Fruit fly (Drosophila melanogaster) whole organism, pupa: ENCODE results near the gene CG14455.

Source experiments
- CG12605 ChIP-seq: fragments of 200-800 bp; sonication (Bioruptor generic); IDR thresholded peaks from 2 replicates; pipeline ENCODE4 v1.3.6; 2022; ENCODE audit warnings: missing biosample characterization, missing genetic modification characterization
- CG15710 ChIP-seq: fragments of 200-800 bp; sonication (Bioruptor generic); optimal IDR thresholded peaks from 2 replicates; lab custom pipeline; 2018; ENCODE audit warnings: missing biosample characterization, mild to moderate bottlenecking, missing genetic modification characterization, moderate library complexity
- CG17806 ChIP-seq: fragments of 200-800 bp; sonication (Bioruptor generic); optimal IDR thresholded peaks from 2 replicates; lab custom pipeline; 2018; ENCODE audit warnings: missing biosample characterization, mild to moderate bottlenecking, missing genetic modification characterization, moderate library complexity
- CG8159 ChIP-seq: fragments of 200-800 bp; sonication (Bioruptor generic); optimal IDR thresholded peaks from 3 replicates; lab custom pipeline; 2018; ENCODE audit warnings: missing biosample characterization, mild to moderate bottlenecking, missing genetic modification characterization, moderate library complexity
- CG8301 ChIP-seq: fragments of 200-800 bp; sonication (Bioruptor generic); optimal IDR thresholded peaks from 2 replicates; lab custom pipeline; 2018; ENCODE audit warnings: missing biosample characterization, mild to moderate bottlenecking, missing genetic modification characterization
- CG9948 ChIP-seq: fragments of 200-800 bp; sonication (Bioruptor generic); optimal IDR thresholded peaks from 2 replicates; lab custom pipeline; 2018; ENCODE audit warnings: missing biosample characterization, mild to moderate bottlenecking, missing genetic modification characterization, moderate library complexity
- Ets98B ChIP-seq: fragments of 200-800 bp; sonication (Bioruptor generic); IDR thresholded peaks from 2 replicates; pipeline ENCODE4 v1.3.6; 2022; ENCODE audit warnings: missing biosample characterization, missing genetic modification characterization
- Pif1B ChIP-seq: fragments of 200-800 bp; sonication (Bioruptor generic); optimal IDR thresholded peaks from 3 replicates; lab custom pipeline; 2016; ENCODE audit warnings: missing biosample characterization, missing genetic modification characterization
- gl ChIP-seq: fragments of 200-800 bp; sonication (Bioruptor generic); optimal IDR thresholded peaks from 2 replicates; lab custom pipeline; 2018; ENCODE audit warnings: missing biosample characterization, mild to moderate bottlenecking, missing genetic modification characterization

DNA sequence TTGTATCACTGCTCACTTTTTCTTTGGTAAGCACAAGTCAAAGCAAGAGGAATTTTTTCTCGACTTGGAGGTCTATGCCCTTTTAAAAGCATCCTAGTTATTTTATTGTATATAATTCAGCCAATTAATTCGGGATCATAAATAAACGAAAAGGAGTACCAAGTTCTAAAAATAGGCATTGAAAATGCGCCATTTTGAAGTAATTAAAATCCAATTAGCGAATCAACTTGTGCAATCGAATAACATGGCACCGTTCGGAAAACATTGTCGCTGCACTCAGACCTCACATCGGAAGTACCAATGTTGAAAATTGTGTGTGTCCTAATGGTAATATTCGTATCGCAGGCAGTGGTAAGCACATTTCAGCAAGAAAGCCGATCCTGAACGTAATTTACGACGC lies 40.0 kb downstream of the CG14455 start, which contains the start of gene CG33768:
- TF ChIP-seq CG17806 (tag; lab: Kevin White, UChicago): no peak
- no peak for TF ChIP-seq Pif1B (GFP tag; lab: Kevin White, UChicago)
- TF ChIP-seq CG9948 (tag; lab: Kevin White, UChicago): no peak
- no peak for TF ChIP-seq CG8301
- TF ChIP-seq CG8159 (tag; lab: Kevin White, UChicago): no peak
- no peak for TF ChIP-seq CG15710 (tag; lab: Kevin White, UChicago)
- no peak for TF ChIP-seq gl
- TF ChIP-seq CG12605 (GFP tag; lab: Robert Waterston, UW): no peak
- TF ChIP-seq Ets98B (GFP tag; lab: Robert Waterston, UW): no peak
